Fruit fly (Drosophila melanogaster): Measurements from ENCODE around the gene CG4477.

- no peak for TF ChIP-seq CG31365 (tag; optimal IDR thresholded peaks at IDR 0.05)
- TF ChIP-seq zfh1 (GFP tag; IDR thresholded peaks at IDR 0.05), result no peak
- no peak for TF ChIP-seq CG3726 (GFP tag; IDR thresholded peaks at IDR 0.05)
- TF ChIP-seq CG14014 (GFP tag; IDR thresholded peaks at IDR 0.05), result no peak
- no peak for TF ChIP-seq usp (GFP tag; optimal IDR thresholded peaks at IDR 0.05)
These were observed 5.1 kb downstream of the CG4477 start for dm6 chr3L:9255172-9255571.

Data from whole organism, embryonic.